In genomic region chr3R:25482463-25483173, dm6 we compare ENCODE assay signal across 2 fruit fly cellular contexts.
A peak's percentile ranks its signal among the peaks of the same experiment; 100 is the strongest.
TF ChIP-seq lines count a peak whose summit lies in the region.

XNP (minus strand) TSS chr3R:25482834.
CG42488 (plus strand) TSS chr3R:25483098.
CG5116 (plus strand) TSS chr3R:25483098.

TF ChIP-seq in whole organism, embryonic, 481 proteins besides CTCF, POLR2A, EP300 and RAD21 (continued from another document and continues in another):
- TF ChIP-seq Sry-β (GFP tag; optimal IDR thresholded peaks at IDR 0.05; lab: Kevin White, UChicago) (peak; percentile 34), CG6813 (GFP tag; optimal IDR thresholded peaks at IDR 0.05; lab: Kevin White, UChicago) (no peak), CG42726 (GFP tag; IDR thresholded peaks at IDR 0.05; lab: Robert Waterston, UW; ENCODE audit: partially characterized antibody) (peak; percentile 92), CG33213 (GFP tag; optimal IDR thresholded peaks at IDR 0.05; lab: Kevin White, UChicago) (peak; percentile 34), Taf1 (GFP tag; IDR thresholded peaks at IDR 0.05; lab: Robert Waterston, UW) (peak; percentile 34; the same call in 1 of the 2 replicates), Ravus (GFP tag; IDR thresholded peaks at IDR 0.05; lab: Robert Waterston, UW) (no peak), kni (GFP tag; optimal IDR thresholded peaks at IDR 0.05; lab: Kevin White, UChicago) (peak; percentile 55), D19B (GFP tag; optimal IDR thresholded peaks at IDR 0.05; lab: Kevin White, UChicago) (no peak), ewg (GFP tag; optimal IDR thresholded peaks at IDR 0.05; lab: Kevin White, UChicago) (peak; percentile 48), CG17568 (GFP tag; optimal IDR thresholded peaks at IDR 0.05; lab: Kevin White, UChicago) (no peak), otp (GFP tag; IDR thresholded peaks at IDR 0.05; lab: Robert Waterston, UW) (no peak), CG32532 (GFP tag; IDR thresholded peaks at IDR 0.05; lab: Robert Waterston, UW) (peak; percentile 68), CG13123 (GFP tag; optimal IDR thresholded peaks at IDR 0.05; lab: Kevin White, UChicago) (peak; percentile 31), Elba2 (GFP tag; optimal IDR thresholded peaks at IDR 0.05; lab: Kevin White, UChicago) (peak; percentile 1), Ada2b (GFP tag; IDR thresholded peaks at IDR 0.05; lab: Robert Waterston, UW) (no peak), CG11696 (GFP tag; IDR thresholded peaks at IDR 0.05; lab: Robert Waterston, UW) (no peak), CG6854 (GFP tag; optimal IDR thresholded peaks at IDR 0.05; lab: Kevin White, UChicago) (no peak), Kr (GFP tag; optimal IDR thresholded peaks at IDR 0.05; lab: Kevin White, UChicago) (no peak), ac (GFP tag; optimal IDR thresholded peaks at IDR 0.05; lab: Kevin White, UChicago) (no peak), pros (GFP tag; optimal IDR thresholded peaks at IDR 0.05; lab: Kevin White, UChicago) (no peak), gcm (GFP tag; optimal IDR thresholded peaks at IDR 0.05; lab: Kevin White, UChicago) (no peak), ind (GFP tag; optimal IDR thresholded peaks at IDR 0.05; lab: Kevin White, UChicago) (peak; percentile 58), CkIIα-i1 (GFP tag; IDR thresholded peaks at IDR 0.05; lab: Robert Waterston, UW) (no peak), az2 (GFP tag; optimal IDR thresholded peaks at IDR 0.05; lab: Kevin White, UChicago) (peak; percentile 27), CG12769 (tag; optimal IDR thresholded peaks at IDR 0.05; lab: Kevin White, UChicago) (no peak), fd64A (GFP tag; optimal IDR thresholded peaks at IDR 0.05; lab: Kevin White, UChicago) (no peak), sisA (GFP tag; IDR thresholded peaks at IDR 0.05; lab: Robert Waterston, UW) (peak; percentile 34; the same call in 1 of the 2 replicates), CG1832 (GFP tag; optimal IDR thresholded peaks at IDR 0.05; lab: Kevin White, UChicago) (peak; percentile 65), CG3163 (GFP tag; optimal IDR thresholded peaks at IDR 0.05; lab: Kevin White, UChicago) (peak; percentile 7), Hmx (GFP tag; optimal IDR thresholded peaks at IDR 0.05; lab: Kevin White, UChicago) (no peak), tup (GFP tag; optimal IDR thresholded peaks at IDR 0.05; lab: Kevin White, UChicago) (peak; percentile 19), Sry-δ (GFP tag; optimal IDR thresholded peaks at IDR 0.05; lab: Kevin White, UChicago) (peak; percentile 77), pzg (GFP tag; optimal IDR thresholded peaks at IDR 0.05; lab: Kevin White, UChicago) (peak; percentile 72), CG12219 (GFP tag; optimal IDR thresholded peaks at IDR 0.05; lab: Kevin White, UChicago) (no peak), hbn (GFP tag; IDR thresholded peaks at IDR 0.05; lab: Robert Waterston, UW; ENCODE audit: partially characterized antibody) (peak; percentile 98), CG4282 (GFP tag; optimal IDR thresholded peaks at IDR 0.05; lab: Kevin White, UChicago) (no peak), CG16779 (GFP tag; IDR thresholded peaks at IDR 0.05; lab: Robert Waterston, UW) (no peak), CG5245 (GFP tag; optimal IDR thresholded peaks at IDR 0.05; lab: Kevin White, UChicago) (no peak), CG1024 (GFP tag; IDR thresholded peaks at IDR 0.05; lab: Robert Waterston, UW) (0 out of 2 replicates have a peak, but pooled peaks have one; percentile 3), fd96Cb (tag; optimal IDR thresholded peaks at IDR 0.05; lab: Kevin White, UChicago) (peak; percentile 4), CG12071 (GFP tag; optimal IDR thresholded peaks at IDR 0.05; lab: Kevin White, UChicago) (no peak), shn (GFP tag; optimal IDR thresholded peaks at IDR 0.05; lab: Kevin White, UChicago) (peak; percentile 17), CG17361 (GFP tag; IDR thresholded peaks at IDR 0.05; lab: Robert Waterston, UW) (no peak), mirr (GFP tag; optimal IDR thresholded peaks at IDR 0.05; lab: Kevin White, UChicago) (peak; percentile 38), bab2 (GFP tag; optimal IDR thresholded peaks at IDR 0.05; lab: Kevin White, UChicago) (peak; percentile 11), CG6654 (GFP tag; optimal IDR thresholded peaks at IDR 0.05; lab: Kevin White, UChicago) (no peak), pita (GFP tag; optimal IDR thresholded peaks at IDR 0.05; lab: Kevin White, UChicago) (no peak), Dfd (GFP tag; optimal IDR thresholded peaks at IDR 0.05; lab: Kevin White, UChicago) (no peak), CG15479 (GFP tag; optimal IDR thresholded peaks at IDR 0.05; lab: Kevin White, UChicago) (no peak), CG2199 (GFP tag; IDR thresholded peaks at IDR 0.05; lab: Robert Waterston, UW) (no peak), pum (GFP tag; optimal IDR thresholded peaks at IDR 0.05; lab: Kevin White, UChicago) (peak; percentile 24), inv (GFP tag; IDR thresholded peaks at IDR 0.05; lab: Robert Waterston, UW; ENCODE audit: partially characterized antibody) (peak; percentile 98), CG7928 (GFP tag; optimal IDR thresholded peaks at IDR 0.05; lab: Kevin White, UChicago) (no peak), Fer1 (GFP tag; optimal IDR thresholded peaks at IDR 0.05; lab: Kevin White, UChicago) (peak; percentile 45), CG13287 (GFP tag; IDR thresholded peaks at IDR 0.05; lab: Robert Waterston, UW; ENCODE audit: partially characterized antibody) (peak; percentile 99), CG30020 (tag; optimal IDR thresholded peaks at IDR 0.05; lab: Kevin White, UChicago) (peak; percentile 66), Adf1 (GFP tag; IDR thresholded peaks at IDR 0.05; lab: Robert Waterston, UW) (peak; percentile 27; the same call in 1 of the 2 replicates), danr (GFP tag; IDR thresholded peaks at IDR 0.05; lab: Robert Waterston, UW) (no peak), tll (GFP tag; optimal IDR thresholded peaks at IDR 0.05; lab: Kevin White, UChicago) (peak in 1 of 2 experiments; percentile 39), lola (GFP tag; optimal IDR thresholded peaks at IDR 0.05; lab: Kevin White, UChicago) (peak in 1 of 3 experiments; percentile 54), ham (GFP tag; IDR thresholded peaks at IDR 0.05; lab: Robert Waterston, UW) (no peak), CG7963 (GFP tag; IDR thresholded peaks at IDR 0.05; lab: Robert Waterston, UW; ENCODE audit: partially characterized antibody) (peak; percentile 95), CG8290 (GFP tag; optimal IDR thresholded peaks at IDR 0.05; lab: Kevin White, UChicago) (no peak), CG8290 (tag; optimal IDR thresholded peaks at IDR 0.05; lab: Kevin White, UChicago) (no peak), luna (GFP tag; optimal IDR thresholded peaks at IDR 0.05; lab: Kevin White, UChicago) (no peak), kay (GFP tag; optimal IDR thresholded peaks at IDR 0.05; lab: Kevin White, UChicago) (peak; percentile 70)

TF ChIP-seq in whole organism, prepupa, 60 proteins besides CTCF, POLR2A, EP300 and RAD21 (continued from another document):
- TF ChIP-seq Blimp-1 (GFP tag; optimal IDR thresholded peaks at IDR 0.05; lab: Kevin White, UChicago) = no peak
- no peak for TF ChIP-seq Hr39 (GFP tag; optimal IDR thresholded peaks at IDR 0.05; lab: Kevin White, UChicago)
- no peak for TF ChIP-seq CG4318 (GFP tag; optimal IDR thresholded peaks at IDR 0.05; lab: Kevin White, UChicago)
- TF ChIP-seq CG3032 (tag; optimal IDR thresholded peaks at IDR 0.05; lab: Kevin White, UChicago) = peak; percentile 64
- no peak for TF ChIP-seq achi (GFP tag; optimal IDR thresholded peaks at IDR 0.05; lab: Kevin White, UChicago)
- no peak; the same call in 1 of the 2 replicates for TF ChIP-seq CG11294 (GFP tag; IDR thresholded peaks at IDR 0.05; lab: Robert Waterston, UW)
- peak; percentile 44 for TF ChIP-seq fd59A (GFP tag; optimal IDR thresholded peaks at IDR 0.05; lab: Kevin White, UChicago)
